Fruit fly (Drosophila melanogaster): ENCODE measurements around the gene CG16972.
A peak's percentile ranks its signal among the peaks of the same experiment; 100 is the strongest.

dm6 chr2L:13191894-13192293 lies 11.2 kb downstream of the CG16972 start, which contains the start of the genes CG16974 and Edem2:
- TF ChIP-seq bab1 (GFP tag; optimal IDR thresholded peaks at IDR 0.05) (peak; percentile 86), Mnt (GFP tag; optimal IDR thresholded peaks at IDR 0.05) (peak; percentile 75), CG14711 (tag; optimal IDR thresholded peaks at IDR 0.05) (peak; percentile 81), cic (GFP tag; optimal IDR thresholded peaks at IDR 0.05) (peak; percentile 66), CG7045 (GFP tag; optimal IDR thresholded peaks at IDR 0.05) (peak; percentile 77), CG11617 (GFP tag; optimal IDR thresholded peaks at IDR 0.05) (peak; percentile 72), Hr96 (GFP tag; optimal IDR thresholded peaks at IDR 0.05) (no peak), pad (GFP tag; optimal IDR thresholded peaks at IDR 0.05) (peak; percentile 67), toe (GFP tag; optimal IDR thresholded peaks at IDR 0.05) (no peak), CG33017 (tag; optimal IDR thresholded peaks at IDR 0.05) (peak; percentile 77), CG1620 (GFP tag; optimal IDR thresholded peaks at IDR 0.05) (peak; percentile 79), CG5204 (GFP tag; optimal IDR thresholded peaks at IDR 0.05) (no peak), ovo (GFP tag; optimal IDR thresholded peaks at IDR 0.05) (peak; percentile 68)

Measured in whole organism, adult.